Worm (Caenorhabditis elegans): ENCODE measurements around the gene T01B4.3.

T01B4.3 gene

DNA sequence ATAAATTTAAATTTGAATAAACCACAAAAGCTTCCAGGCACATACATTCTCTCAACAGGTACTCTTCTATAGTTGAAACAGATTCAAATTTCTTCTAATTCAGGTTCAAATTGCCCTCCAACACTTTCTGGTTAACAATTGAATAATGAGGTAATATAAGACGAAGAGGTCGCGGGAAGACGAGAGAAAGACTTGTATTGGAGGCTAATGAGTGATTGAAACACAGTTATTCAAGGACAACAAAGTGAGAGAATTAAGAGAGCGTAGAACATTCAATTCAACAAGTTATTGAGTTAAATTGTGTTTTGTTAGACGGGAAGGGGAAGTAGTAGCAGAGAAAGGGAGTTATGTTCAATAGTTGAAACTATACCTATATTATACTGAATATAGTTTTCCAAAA, 4.3 kb upstream of the T01B4.3 start:
- TF ChIP-seq nhr-85 (tag): peak; percentile 74
- TF ChIP-seq nhr-19 (GFP tag; conservative IDR thresholded peaks at IDR 0.05): 0 out of 2 replicates have a peak, but pooled peaks have one; percentile 11
- TF ChIP-seq lin-14 (GFP tag; optimal IDR thresholded peaks at IDR 0.05): peak; percentile 33
- no peak for TF ChIP-seq fkh-8 (tag; optimal IDR thresholded peaks at IDR 0.05)
- TF ChIP-seq ceh-63 (GFP tag; optimal IDR thresholded peaks at IDR 0.05): no peak

DNA sequence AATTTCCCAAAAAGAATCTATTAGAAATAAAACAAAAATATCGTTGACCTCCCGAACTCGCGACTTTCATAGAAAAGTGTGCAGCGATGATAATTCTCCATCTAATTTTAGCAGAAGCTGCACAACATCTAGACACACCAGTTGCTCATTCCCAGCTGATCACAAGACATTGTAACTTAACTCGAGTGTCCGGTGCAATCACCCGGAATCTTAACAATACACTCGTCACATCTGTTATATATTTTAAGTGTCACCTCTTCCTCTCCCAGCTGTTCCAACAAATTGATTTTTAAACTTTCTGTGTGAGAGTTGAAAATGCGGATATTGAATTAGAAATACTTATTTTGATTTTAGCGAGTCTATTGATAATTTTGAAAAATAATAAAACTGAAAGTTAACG, 3.8 kb upstream of the T01B4.3 start:
- peak; percentile 75 for TF ChIP-seq dsc-1 (tag; optimal IDR thresholded peaks at IDR 0.05)
- peak; percentile 37 for TF ChIP-seq rnt-1 (tag; optimal IDR thresholded peaks at IDR 0.05)
- TF ChIP-seq nhr-85 (tag): no peak

ce11 chrX:16318248-16318647, 719 bp upstream of the T01B4.3 start:
- TF ChIP-seq egl-13 (tag; optimal IDR thresholded peaks at IDR 0.05): no peak
- no peak for TF ChIP-seq nhr-85 (tag)
- TF ChIP-seq efl-1 (optimal IDR thresholded peaks at IDR 0.05): no peak
- peak in 1 of 2 experiments; percentile 72 for TF ChIP-seq efl-1 (GFP tag; optimal IDR thresholded peaks at IDR 0.05 in 1 of 2)

- TF ChIP-seq F16B12.6 (tag; optimal IDR thresholded peaks at IDR 0.05) (no peak), snpc-4 (tag; optimal IDR thresholded peaks at IDR 0.05) (peak; percentile 14), unc-86 (tag; optimal IDR thresholded peaks at IDR 0.05) (no peak), nhr-20 (tag; optimal IDR thresholded peaks at IDR 0.05) (no peak), mef-2 (tag; optimal IDR thresholded peaks at IDR 0.05) (no peak), mep-1 (tag; optimal IDR thresholded peaks at IDR 0.05) (no peak), pqm-1 (tag; optimal IDR thresholded peaks at IDR 0.05) (no peak)
These were observed 7.8 kb downstream of the T01B4.3 start for ce11 chrX:16309705-16310104.

DNA sequence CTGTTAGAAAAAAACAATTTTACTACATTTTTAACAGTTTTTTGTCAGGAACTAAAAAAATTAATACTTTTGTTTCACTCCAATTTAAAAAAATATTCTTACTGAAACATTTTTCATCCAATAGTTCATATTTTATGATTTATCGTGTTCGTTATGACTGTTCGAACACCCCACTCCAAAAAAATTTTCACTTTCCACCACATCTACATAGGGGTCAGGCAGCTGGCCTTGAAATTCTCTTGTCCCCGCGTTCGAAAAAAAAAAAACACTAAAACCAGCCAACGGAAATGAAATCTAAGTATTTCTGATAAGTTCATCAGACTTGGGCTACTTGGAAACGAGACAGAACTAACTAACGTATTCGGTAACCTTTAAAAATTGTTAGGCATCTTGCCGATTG, 11.4 kb downstream of the T01B4.3 start, which contains the start of gene twk-22:
twk-22 (plus strand) TSS at position 301 of the 400 bp plus-strand sequence.
- TF ChIP-seq mab-9 (GFP tag; IDR thresholded peaks at IDR 0.05) (no peak), unc-86 (tag; optimal IDR thresholded peaks at IDR 0.05) (no peak), hpl-2 (GFP tag; optimal IDR thresholded peaks at IDR 0.05) (no peak), aly-2 (tag; optimal IDR thresholded peaks at IDR 0.05) (no peak), zip-4 (GFP tag; optimal IDR thresholded peaks at IDR 0.05) (no peak), egl-13 (tag; optimal IDR thresholded peaks at IDR 0.05) (no peak), nhr-12 (tag; optimal IDR thresholded peaks at IDR 0.05) (no peak)

DNA sequence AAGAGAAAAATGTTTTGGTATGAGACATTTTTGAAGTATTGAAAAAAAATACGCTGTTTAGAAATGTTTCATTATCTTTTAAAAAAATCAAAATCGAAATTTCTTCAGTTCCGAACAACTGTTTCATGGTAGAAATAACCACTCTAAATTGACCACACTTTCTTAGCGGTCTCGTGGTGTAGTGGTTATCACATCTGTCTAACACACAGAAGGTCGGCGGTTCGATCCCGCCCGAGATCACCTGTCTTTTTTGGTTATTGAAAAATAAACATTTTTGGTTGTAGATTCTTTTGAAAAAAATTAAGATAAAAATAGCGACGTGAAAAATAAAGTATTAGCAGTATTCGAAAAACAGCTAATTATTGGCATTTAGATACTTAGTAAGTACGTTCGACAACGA, 17.1 kb downstream of the T01B4.3 start:
- no peak for TF ChIP-seq fos-1 (tag; optimal IDR thresholded peaks at IDR 0.05)
- peak in 1 of 2 experiments; percentile 15 for TF ChIP-seq lin-35 (GFP tag; optimal IDR thresholded peaks at IDR 0.05)
- 0 out of 2 replicates have a peak, but pooled peaks have one; percentile 14 for TF ChIP-seq nhr-19 (GFP tag; conservative IDR thresholded peaks at IDR 0.05)
- no peak for TF ChIP-seq ceh-8 (GFP tag; optimal IDR thresholded peaks at IDR 0.05)
- peak; percentile 62 for TF ChIP-seq nhr-90 (tag; optimal IDR thresholded peaks at IDR 0.05; ENCODE audit: poor library complexity)
- TF ChIP-seq rnt-1 (tag; optimal IDR thresholded peaks at IDR 0.05): peak; percentile 7
- TF ChIP-seq mab-9 (GFP tag; IDR thresholded peaks at IDR 0.05): no peak
- peak in 1 of 3 experiments; percentile 8 for TF ChIP-seq ceh-82 (tag; optimal IDR thresholded peaks at IDR 0.05)
- no peak for TF ChIP-seq ztf-4 (tag; optimal IDR thresholded peaks at IDR 0.05)
- TF ChIP-seq lin-15B (tag; optimal IDR thresholded peaks at IDR 0.05): no peak
- peak; percentile 30 for TF ChIP-seq nhr-20 (tag; optimal IDR thresholded peaks at IDR 0.05)
- no peak for TF ChIP-seq lsy-2 (tag; optimal IDR thresholded peaks at IDR 0.05)
- peak; percentile 16 for TF ChIP-seq C16A3.4 (tag; optimal IDR thresholded peaks at IDR 0.05)
- TF ChIP-seq F16B12.6 (tag; optimal IDR thresholded peaks at IDR 0.05): no peak
- TF ChIP-seq irx-1 (tag; optimal IDR thresholded peaks at IDR 0.05): peak; percentile 6
- TF ChIP-seq fkh-4 (tag; optimal IDR thresholded peaks at IDR 0.05; ENCODE audit: borderline replicate concordance): no peak
- no peak for TF ChIP-seq fkh-8 (tag; optimal IDR thresholded peaks at IDR 0.05)
- peak; percentile 31 for TF ChIP-seq elt-2 (tag; optimal IDR thresholded peaks at IDR 0.05)
- TF ChIP-seq efl-1 (optimal IDR thresholded peaks at IDR 0.05): no peak
- TF ChIP-seq efl-1 (GFP tag; optimal IDR thresholded peaks at IDR 0.05 in 1 of 2): no peak
- no peak for TF ChIP-seq alr-1 (tag; optimal IDR thresholded peaks at IDR 0.05; ENCODE audit: borderline replicate concordance)
- TF ChIP-seq egl-27 (tag; optimal IDR thresholded peaks at IDR 0.05): no peak

Measured in whole organism, L1 larva.